Worm (Caenorhabditis elegans) whole organism, L4 larva: ENCODE results near the gene F36H9.1.
A peak's percentile ranks its signal among the peaks of the same experiment; 100 is the strongest.
"Not testable (repeated sequence)": the region's sequence is repeated elsewhere in the genome, so short reads cannot be mapped to it uniquely, and the experiment has no call there.

Experiments
- D1046.2 ChIP-seq: fragments of 200-800 bp; sonication (Bioruptor generic); IDR thresholded peaks from 2 replicates; pipeline ENCODE4 v1.3.6; 2022; ENCODE audit warnings: missing genetic modification characterization, missing compliant biosample characterization
- F10B5.3 ChIP-seq: sonication (generic microtip); optimal IDR thresholded peaks from 2 replicates; lab custom pipeline; 2016; ENCODE audit warnings: mild to moderate bottlenecking, missing genetic modification characterization, missing compliant biosample characterization
- F49E8.2 ChIP-seq: sonication (generic microtip); optimal IDR thresholded peaks from 2 replicates; lab custom pipeline; 2016; ENCODE audit warnings: missing compliant biosample characterization, mild to moderate bottlenecking, missing genetic modification characterization, borderline replicate concordance
- T20F7.1 ChIP-seq: fragments of 200-800 bp; sonication (Bioruptor generic); optimal IDR thresholded peaks from 2 replicates; lab custom pipeline; 2018; ENCODE audit warnings: mild to moderate bottlenecking, missing genetic modification characterization, missing compliant biosample characterization
- Y5F2A.4 ChIP-seq: fragments of 200-800 bp; sonication (Bioruptor generic); optimal IDR thresholded peaks from 2 replicates; lab custom pipeline; 2018; ENCODE audit warnings: mild to moderate bottlenecking, missing genetic modification characterization, missing compliant biosample characterization
- Y75B8A.6 ChIP-seq: fragments of 200-800 bp; sonication (Bioruptor generic); IDR thresholded peaks from 2 replicates; pipeline ENCODE4 v1.3.6; 2022; ENCODE audit warnings: missing genetic modification reagents, missing genetic modification characterization, missing compliant biosample characterization
- ceh-44 ChIP-seq: fragments of 200-800 bp; sonication (Bioruptor generic); IDR thresholded peaks from 2 replicates; pipeline ENCODE4 v1.3.6; 2022; ENCODE audit warnings: missing genetic modification reagents, missing genetic modification characterization, missing compliant biosample characterization
- daf-12 ChIP-seq: fragments of 150-350 bp; optimal IDR thresholded peaks from 2 replicates; lab custom pipeline; 2014; ENCODE audit warnings: missing biosample characterization, missing genetic modification reagents, missing genetic modification characterization
- daf-16 ChIP-seq, 3 experiments: sonication (generic microtip); optimal IDR thresholded peaks; 2 replicates each; lab custom pipeline; 2016 to 2017; ENCODE audit warnings: missing genetic modification characterization in 3 of 3, missing genetic modification reagents in 3 of 3, mild to moderate bottlenecking in 2 of 3, missing compliant biosample characterization in 2 of 3, missing biosample characterization in 1 of 3, moderate library complexity in 1 of 3
- dpl-1 ChIP-seq: fragments of 150-350 bp; optimal IDR thresholded peaks from 2 replicates; lab custom pipeline; 2014; ENCODE audit warnings: missing biosample characterization, missing genetic modification reagents, missing genetic modification characterization
- egl-43 ChIP-seq: fragments of 200-800 bp; sonication (Bioruptor generic); IDR thresholded peaks from 2 replicates; pipeline ENCODE4 v1.3.6; 2022; ENCODE audit warnings: missing genetic modification reagents, missing genetic modification characterization, missing compliant biosample characterization
- hif-1 ChIP-seq, 2 experiments: sonication (generic microtip); optimal IDR thresholded peaks; 2 replicates each; lab custom pipeline; 2016 to 2017; ENCODE audit warnings: missing compliant biosample characterization in 2 of 2, missing genetic modification characterization in 2 of 2, missing genetic modification reagents in 2 of 2, missing genotype in 2 of 2, mild to moderate bottlenecking in 1 of 2
- hmg-1.1 ChIP-seq: fragments of 200-800 bp; sonication (Bioruptor generic); IDR thresholded peaks from 2 replicates; pipeline ENCODE4 v1.3.6; 2022; ENCODE audit warnings: missing genetic modification reagents, missing genetic modification characterization, missing compliant biosample characterization
- lin-1 ChIP-seq: fragments of 200-800 bp; sonication (Bioruptor generic); IDR thresholded peaks from 2 replicates; pipeline ENCODE4 v1.3.6; 2022; ENCODE audit warnings: missing genetic modification reagents, missing genetic modification characterization, missing compliant biosample characterization
- lin-15B ChIP-seq: fragments of 150-350 bp; sonication (generic microtip); optimal IDR thresholded peaks from 3 replicates; lab custom pipeline; 2014; ENCODE audit warnings: missing biosample characterization, missing genetic modification characterization
- lin-38 ChIP-seq: fragments of 200-800 bp; sonication (Bioruptor generic); IDR thresholded peaks from 2 replicates; pipeline ENCODE4 v1.3.6; 2022; ENCODE audit warnings: missing genetic modification reagents, missing genetic modification characterization, missing compliant biosample characterization
- lin-39 ChIP-seq: fragments of 150-350 bp; optimal IDR thresholded peaks from 2 replicates; lab custom pipeline; 2014; ENCODE audit warnings: missing biosample characterization, missing genetic modification reagents, missing genetic modification characterization
- lsy-2 ChIP-seq, 2 experiments: fragments of 150-350 bp in 1 of 2; sonication (generic microtip) in 1 of 2; optimal IDR thresholded peaks; 2 replicates each; lab custom pipeline; 2014 to 2017; ENCODE audit warnings: missing biosample characterization in 2 of 2, missing genetic modification characterization in 2 of 2
- mdl-1 ChIP-seq, 2 experiments: fragments of 150-350 bp in 1 of 2; sonication (generic microtip) in 1 of 2; optimal IDR thresholded peaks; 2 replicates each; lab custom pipeline; 2014 to 2017; ENCODE audit warnings: missing biosample characterization in 2 of 2, missing genetic modification characterization in 2 of 2
- mep-1 ChIP-seq: fragments of 150-350 bp; sonication (generic microtip); optimal IDR thresholded peaks from 3 replicates; lab custom pipeline; 2014; ENCODE audit warnings: missing biosample characterization, missing genetic modification characterization
- mes-2 ChIP-seq: sonication (generic microtip); optimal IDR thresholded peaks from 2 replicates; lab custom pipeline; 2016; ENCODE audit warnings: missing genotype, mild to moderate bottlenecking, missing genetic modification characterization, missing compliant biosample characterization; ENCODE audit not compliant: poor library complexity, severe bottlenecking
- mxl-3 ChIP-seq: fragments of 200-800 bp; sonication (Bioruptor generic); optimal IDR thresholded peaks from 2 replicates; lab custom pipeline; 2018; ENCODE audit warnings: mild to moderate bottlenecking, missing genetic modification characterization, missing compliant biosample characterization
- nhr-10 ChIP-seq: fragments of 150-350 bp; optimal IDR thresholded peaks from 2 replicates; lab custom pipeline; 2014; ENCODE audit warnings: missing biosample characterization, missing genetic modification characterization
- nhr-25 ChIP-seq: sonication (generic microtip); optimal IDR thresholded peaks from 2 replicates; lab custom pipeline; 2017; ENCODE audit warnings: missing genetic modification characterization, mild to moderate bottlenecking, missing compliant biosample characterization, antibody characterized with exemption, moderate library complexity, borderline replicate concordance; ENCODE audit not compliant: insufficient read depth
- nhr-28 ChIP-seq: fragments of 150-350 bp; optimal IDR thresholded peaks from 2 replicates; lab custom pipeline; 2014; ENCODE audit warnings: missing biosample characterization, missing genetic modification characterization
- nhr-41 ChIP-seq: fragments of 200-800 bp; sonication (Bioruptor generic); IDR thresholded peaks from 2 replicates; pipeline ENCODE4 v1.3.6; 2022; ENCODE audit warnings: missing genetic modification reagents, missing genetic modification characterization, missing compliant biosample characterization
- nhr-42 ChIP-seq: fragments of 200-800 bp; sonication (Bioruptor generic); IDR thresholded peaks from 2 replicates; pipeline ENCODE4 v1.3.6; 2022; ENCODE audit warnings: missing genetic modification characterization, missing compliant biosample characterization
- set-16 ChIP-seq: fragments of 200-800 bp; sonication (Bioruptor generic); IDR thresholded peaks from 2 replicates; pipeline ENCODE4 v1.3.6; 2022; ENCODE audit warnings: missing genetic modification reagents, missing genetic modification characterization, missing compliant biosample characterization
- snpc-1.2 ChIP-seq: fragments of 200-800 bp; sonication (Bioruptor generic); IDR thresholded peaks from 2 replicates; pipeline ENCODE4 v1.3.6; 2022; ENCODE audit warnings: missing genetic modification reagents, missing genetic modification characterization, missing compliant biosample characterization
- unc-62 ChIP-seq, 3 experiments: fragments of 150-350 bp in 1 of 3; sonication (generic microtip); optimal IDR thresholded peaks in 2 of 3; peaks in 1 of 3; 1 replicate in 1 of 3; 2 replicates in 2 of 3; lab custom pipeline; 2014 to 2017; ENCODE audit warnings: missing biosample characterization in 3 of 3, missing genetic modification characterization in 3 of 3, missing genetic modification reagents in 3 of 3, missing genotype in 1 of 3
- vab-7 ChIP-seq: fragments of 200-800 bp; sonication (Bioruptor generic); IDR thresholded peaks from 2 replicates; pipeline ENCODE4 v1.3.6; 2022; ENCODE audit warnings: missing genetic modification reagents, missing genetic modification characterization, missing compliant biosample characterization
- zip-2 ChIP-seq: fragments of 150-350 bp; optimal IDR thresholded peaks from 2 replicates; lab custom pipeline; 2014; ENCODE audit warnings: missing biosample characterization, missing genetic modification characterization
- ztf-11 ChIP-seq: fragments of 150-350 bp; optimal IDR thresholded peaks from 2 replicates; lab custom pipeline; 2014; ENCODE audit warnings: missing biosample characterization, missing genetic modification characterization

The F36H9.1 gene

ce11 chrV:1814784-1815183 lies 20.5 kb downstream of the F36H9.1 start, which contains the start of gene Y46H3A.5:
Gene Y46H3A.5 (minus strand): TSS chrV:1814884.
- TF ChIP-seq D1046.2 (GFP tag; lab: Robert Waterston, UW); egl-43 (GFP tag; lab: Robert Waterston, UW); nhr-10 (tag; lab: Kevin White, UChicago): not testable (repeated sequence)
- TF ChIP-seq, all 104 proteins: peak for 0; not testable (repeated sequence) for 104

ce11 chrV:1820016-1820415 lies 25.7 kb downstream of the F36H9.1 start:
- TF ChIP-seq lin-39 (tag; lab: Kevin White, UChicago) = no peak
- no peak for TF ChIP-seq T20F7.1 (GFP tag; lab: Kevin White, UChicago)
- TF ChIP-seq unc-62 (GFP tag; optimal IDR thresholded peaks at IDR 0.05 in 1 of 2; lab: Kevin White, UChicago) = peak in 1 of 2 experiments; percentile 71
- no peak for TF ChIP-seq unc-62 (tag; optimal IDR thresholded peaks at IDR 0.05; lab: Kevin White, UChicago)
- TF ChIP-seq nhr-28 (tag; lab: Kevin White, UChicago) = no peak
- no peak for TF ChIP-seq hif-1 (tag; optimal IDR thresholded peaks at IDR 0.05; lab: Kevin White, UChicago)
- no peak for TF ChIP-seq Y75B8A.6 (GFP tag; lab: Robert Waterston, UW)
- no peak for TF ChIP-seq D1046.2 (GFP tag; lab: Robert Waterston, UW)
- TF ChIP-seq set-16 (GFP tag; lab: Robert Waterston, UW) = 0 out of 2 replicates have a peak, but pooled peaks have one; percentile 13
- no peak for TF ChIP-seq daf-12
- TF ChIP-seq zip-2 (tag; lab: Kevin White, UChicago) = no peak
- no peak for TF ChIP-seq lin-15B
- no peak for TF ChIP-seq hmg-1.1 (GFP tag; lab: Robert Waterston, UW)
- no peak for TF ChIP-seq nhr-25 (tag; lab: Kevin White, UChicago)
- TF ChIP-seq snpc-1.2 (GFP tag; lab: Robert Waterston, UW) = no peak
- TF ChIP-seq F10B5.3 (tag; lab: Kevin White, UChicago) = no peak
- no peak for TF ChIP-seq mdl-1 (tag; optimal IDR thresholded peaks at IDR 0.05; lab: Kevin White, UChicago)
- TF ChIP-seq mxl-3 = no peak

ce11 chrV:1820749-1821148 lies 26.4 kb downstream of the F36H9.1 start:
- TF ChIP-seq nhr-42 (no peak), mep-1 (tag; lab: Kevin White, UChicago) (no peak), lin-38 (GFP tag; lab: Robert Waterston, UW) (peak; percentile 49; the same call in 1 of the 2 replicates), vab-7 (GFP tag; lab: Robert Waterston, UW) (no peak), ztf-11 (tag; lab: Kevin White, UChicago) (no peak)

ce11 chrV:1821287-1821686 lies 27.0 kb downstream of the F36H9.1 start, which contains the start of the genes gly-7 and mrpl-39:
Gene gly-7 (minus strand): TSS chrV:1821323.
Gene mrpl-39 (plus strand): TSS chrV:1821579.
- TF ChIP-seq daf-16 (GFP tag; optimal IDR thresholded peaks at IDR 0.05; lab: Kevin White, UChicago) (no peak), daf-16 (tag; optimal IDR thresholded peaks at IDR 0.05; lab: Kevin White, UChicago) (peak; percentile 26), nhr-41 (no peak), Y5F2A.4 (GFP tag; lab: Kevin White, UChicago) (no peak), dpl-1 (peak; percentile 45), F49E8.2 (tag; lab: Kevin White, UChicago) (no peak), mes-2 (tag; lab: Kevin White, UChicago) (peak; percentile 76), lin-1 (GFP tag; lab: Robert Waterston, UW) (peak; percentile 97), mep-1 (tag; lab: Kevin White, UChicago) (peak; percentile 11), ceh-44 (no peak), lsy-2 (tag; optimal IDR thresholded peaks at IDR 0.05; lab: Kevin White, UChicago) (peak in 1 of 2 experiments; percentile 50), hif-1 (tag; optimal IDR thresholded peaks at IDR 0.05; lab: Kevin White, UChicago) (peak in 1 of 2 experiments; percentile 9), lin-38 (GFP tag; lab: Robert Waterston, UW) (peak; percentile 38; the same call in 1 of the 2 replicates)
